Fruit fly (Drosophila melanogaster) whole organism, prepupa: ENCODE measurements around the gene Cyp6d4.
A peak's percentile ranks its signal among the peaks of the same experiment; 100 is the strongest.

Source experiments
- CG10669 ChIP-seq: fragments of 200-800 bp; sonication (Bioruptor generic); optimal IDR thresholded peaks from 3 replicates; lab custom pipeline; 2018; ENCODE audit warnings: missing biosample characterization, mild to moderate bottlenecking, missing genetic modification characterization, moderate library complexity
- CG11294 ChIP-seq: fragments of 200-800 bp; sonication (Bioruptor generic); IDR thresholded peaks from 2 replicates; pipeline ENCODE4 v1.3.6; 2022; ENCODE audit warnings: missing biosample characterization, missing genetic modification characterization
- CG11762 ChIP-seq: fragments of 200-800 bp; sonication (Bioruptor generic); optimal IDR thresholded peaks from 3 replicates; lab custom pipeline; 2016; ENCODE audit warnings: missing biosample characterization, missing genetic modification characterization; ENCODE audit not compliant: insufficient read depth
- CG11902 ChIP-seq: fragments of 200-800 bp; sonication (Bioruptor generic); optimal IDR thresholded peaks from 3 replicates; lab custom pipeline; 2016; ENCODE audit warnings: missing biosample characterization, missing genetic modification characterization
- CG1621 ChIP-seq: fragments of 200-800 bp; sonication (Bioruptor generic); optimal IDR thresholded peaks from 3 replicates; lab custom pipeline; 2018; ENCODE audit warnings: missing biosample characterization, mild to moderate bottlenecking, missing genetic modification characterization
- CG16779 ChIP-seq: fragments of 200-800 bp; sonication (Bioruptor generic); optimal IDR thresholded peaks from 3 replicates; lab custom pipeline; 2017; ENCODE audit warnings: missing biosample characterization, mild to moderate bottlenecking, missing genetic modification characterization
- CG31627 ChIP-seq: fragments of 200-800 bp; sonication (Bioruptor generic); optimal IDR thresholded peaks from 3 replicates; lab custom pipeline; 2016; ENCODE audit warnings: missing biosample characterization, missing genetic modification characterization
- CG34406 ChIP-seq: fragments of 200-800 bp; sonication (Bioruptor generic); optimal IDR thresholded peaks from 3 replicates; lab custom pipeline; 2016; ENCODE audit warnings: missing biosample characterization, missing genetic modification characterization
- CG3919 ChIP-seq: fragments of 200-800 bp; sonication (Bioruptor generic); optimal IDR thresholded peaks from 3 replicates; lab custom pipeline; 2016; ENCODE audit warnings: missing biosample characterization, missing genetic modification characterization
- CG4318 ChIP-seq: fragments of 200-800 bp; sonication (Bioruptor generic); optimal IDR thresholded peaks from 3 replicates; lab custom pipeline; 2017; ENCODE audit warnings: missing biosample characterization, mild to moderate bottlenecking, missing genetic modification characterization
- CG6163 ChIP-seq: fragments of 200-800 bp; sonication (Bioruptor generic); IDR thresholded peaks from 3 replicates; pipeline ENCODE4 v1.3.6; 2022; ENCODE audit warnings: missing biosample characterization, missing genetic modification characterization
- CG6276 ChIP-seq: fragments of 200-800 bp; sonication (Bioruptor generic); optimal IDR thresholded peaks from 2 replicates; lab custom pipeline; 2017; ENCODE audit warnings: missing biosample characterization, mild to moderate bottlenecking, missing genetic modification characterization
- CG6792 ChIP-seq: fragments of 200-800 bp; sonication (Bioruptor generic); optimal IDR thresholded peaks from 3 replicates; lab custom pipeline; 2016; ENCODE audit warnings: missing biosample characterization, missing genetic modification characterization
- CG6808 ChIP-seq: fragments of 200-800 bp; sonication (Bioruptor generic); optimal IDR thresholded peaks from 3 replicates; lab custom pipeline; 2017; ENCODE audit warnings: missing biosample characterization, missing genetic modification characterization, mild to moderate bottlenecking, moderate library complexity, missing genetic modification reagents
- CG6854 ChIP-seq: fragments of 200-800 bp; sonication (Bioruptor generic); optimal IDR thresholded peaks from 2 replicates; lab custom pipeline; 2017; ENCODE audit warnings: missing biosample characterization, mild to moderate bottlenecking, missing genetic modification characterization
- CG8119 ChIP-seq: fragments of 200-800 bp; sonication (Bioruptor generic); IDR thresholded peaks from 3 replicates; pipeline ENCODE4 v1.3.6; 2022; ENCODE audit warnings: missing biosample characterization, missing genetic modification characterization
- CG8319 ChIP-seq: fragments of 200-800 bp; sonication (Bioruptor generic); optimal IDR thresholded peaks from 3 replicates; lab custom pipeline; 2016; ENCODE audit warnings: missing biosample characterization, missing genetic modification characterization
- CG8632 ChIP-seq: fragments of 200-800 bp; sonication (Bioruptor generic); optimal IDR thresholded peaks from 3 replicates; lab custom pipeline; 2016; ENCODE audit warnings: missing biosample characterization, missing genetic modification characterization
- CG9139 ChIP-seq: fragments of 200-800 bp; sonication (Bioruptor generic); optimal IDR thresholded peaks from 3 replicates; lab custom pipeline; 2017; ENCODE audit warnings: missing biosample characterization, mild to moderate bottlenecking, missing genetic modification characterization
- Eip75B ChIP-seq: fragments of 200-800 bp; sonication (Bioruptor generic); optimal IDR thresholded peaks from 3 replicates; lab custom pipeline; 2016; ENCODE audit warnings: missing biosample characterization, missing genetic modification characterization
- Eip93F ChIP-seq: fragments of 200-800 bp; sonication (Bioruptor generic); optimal IDR thresholded peaks from 2 replicates; lab custom pipeline; 2016; ENCODE audit warnings: missing biosample characterization, mild to moderate bottlenecking, missing genetic modification characterization
- Ets21C ChIP-seq: fragments of 200-800 bp; sonication (Bioruptor generic); optimal IDR thresholded peaks from 3 replicates; lab custom pipeline; 2016; ENCODE audit warnings: missing biosample characterization, missing genetic modification characterization
- Ets96B ChIP-seq: fragments of 200-800 bp; optimal IDR thresholded peaks from 2 replicates; lab custom pipeline; 2019; ENCODE audit warnings: missing biosample characterization, mild to moderate bottlenecking, missing genetic modification characterization, moderate library complexity
- Gug ChIP-seq: fragments of 200-800 bp; sonication (Bioruptor generic); IDR thresholded peaks from 2 replicates; pipeline ENCODE4 v1.3.6; 2022; ENCODE audit warnings: missing biosample characterization, missing genetic modification characterization
- Hr38 ChIP-seq: sonication (Bioruptor generic); optimal IDR thresholded peaks from 2 replicates; lab custom pipeline; 2016; ENCODE audit warnings: missing biosample characterization, missing genetic modification characterization
- Hr39 ChIP-seq: fragments of 200-800 bp; sonication (Bioruptor generic); optimal IDR thresholded peaks from 2 replicates; lab custom pipeline; 2016; ENCODE audit warnings: missing biosample characterization, missing genetic modification characterization
- Hr4 ChIP-seq: fragments of 200-800 bp; sonication (Bioruptor generic); optimal IDR thresholded peaks from 3 replicates; lab custom pipeline; 2016; ENCODE audit warnings: missing biosample characterization, missing genetic modification characterization
- Lpt ChIP-seq: fragments of 200-800 bp; sonication (Bioruptor generic); optimal IDR thresholded peaks from 3 replicates; lab custom pipeline; 2016; ENCODE audit warnings: missing biosample characterization, missing genetic modification characterization
- Met ChIP-seq: fragments of 200-800 bp; sonication (Bioruptor generic); optimal IDR thresholded peaks from 3 replicates; lab custom pipeline; 2016; ENCODE audit warnings: missing biosample characterization, missing genetic modification characterization
- OdsH ChIP-seq: fragments of 200-800 bp; sonication (Bioruptor generic); optimal IDR thresholded peaks from 3 replicates; lab custom pipeline; 2016; ENCODE audit warnings: missing biosample characterization, missing genetic modification characterization
- Smox ChIP-seq: fragments of 200-800 bp; sonication (Bioruptor generic); optimal IDR thresholded peaks from 3 replicates; lab custom pipeline; 2016; ENCODE audit warnings: missing biosample characterization, missing genetic modification characterization
- Sox102F ChIP-seq: fragments of 200-800 bp; sonication (Bioruptor generic); optimal IDR thresholded peaks from 2 replicates; lab custom pipeline; 2016; ENCODE audit warnings: missing biosample characterization, mild to moderate bottlenecking, missing genetic modification characterization
- Sox14 ChIP-seq: fragments of 200-800 bp; sonication (Bioruptor generic); optimal IDR thresholded peaks from 3 replicates; lab custom pipeline; 2016; ENCODE audit warnings: missing biosample characterization, missing genetic modification characterization
- Sox15 ChIP-seq: fragments of 200-800 bp; sonication (Bioruptor generic); optimal IDR thresholded peaks from 3 replicates; lab custom pipeline; 2016; ENCODE audit warnings: missing biosample characterization, missing genetic modification characterization
- acj6 ChIP-seq: fragments of 200-800 bp; sonication (Bioruptor generic); optimal IDR thresholded peaks from 3 replicates; lab custom pipeline; 2016; ENCODE audit warnings: missing biosample characterization, missing genetic modification characterization
- cyc ChIP-seq: fragments of 200-800 bp; sonication (Bioruptor generic); optimal IDR thresholded peaks from 3 replicates; lab custom pipeline; 2016; ENCODE audit warnings: missing biosample characterization, missing genetic modification characterization
- dac ChIP-seq: fragments of 200-800 bp; sonication (Bioruptor generic); optimal IDR thresholded peaks from 2 replicates; lab custom pipeline; 2017; ENCODE audit warnings: missing biosample characterization, mild to moderate bottlenecking, missing genetic modification characterization
- eg ChIP-seq: fragments of 200-800 bp; sonication (Bioruptor generic); IDR thresholded peaks from 3 replicates; pipeline ENCODE4 v1.3.6; 2022; ENCODE audit warnings: missing biosample characterization, missing genetic modification characterization
- esn ChIP-seq: fragments of 200-800 bp; sonication (Bioruptor generic); optimal IDR thresholded peaks from 2 replicates; lab custom pipeline; 2016; ENCODE audit warnings: missing biosample characterization, mild to moderate bottlenecking, missing genetic modification characterization, moderate library complexity
- fd59A ChIP-seq: fragments of 200-800 bp; sonication (Bioruptor generic); optimal IDR thresholded peaks from 2 replicates; lab custom pipeline; 2017; ENCODE audit warnings: missing biosample characterization, mild to moderate bottlenecking, missing genetic modification characterization, missing genetic modification reagents
- fkh ChIP-seq: fragments of 200-800 bp; sonication (Bioruptor generic); optimal IDR thresholded peaks from 3 replicates; lab custom pipeline; 2017; ENCODE audit warnings: missing biosample characterization, mild to moderate bottlenecking, missing genetic modification characterization, moderate library complexity
- lz ChIP-seq: fragments of 200-800 bp; sonication (Bioruptor generic); optimal IDR thresholded peaks from 3 replicates; lab custom pipeline; 2016; ENCODE audit warnings: missing biosample characterization, missing genetic modification characterization
- svp ChIP-seq: fragments of 200-800 bp; sonication (Bioruptor generic); peaks from one replicate; lab custom pipeline; 2016; ENCODE audit warnings: missing biosample characterization, missing genetic modification characterization
- topi ChIP-seq: fragments of 200-800 bp; sonication (Bioruptor generic); optimal IDR thresholded peaks from 3 replicates; lab custom pipeline; 2016; ENCODE audit warnings: missing biosample characterization, missing genetic modification characterization
- vri ChIP-seq: fragments of 200-800 bp; sonication (Bioruptor generic); optimal IDR thresholded peaks from 3 replicates; lab custom pipeline; 2016; ENCODE audit warnings: missing biosample characterization, mild to moderate bottlenecking, missing genetic modification characterization

The Cyp6d4 gene

DNA sequence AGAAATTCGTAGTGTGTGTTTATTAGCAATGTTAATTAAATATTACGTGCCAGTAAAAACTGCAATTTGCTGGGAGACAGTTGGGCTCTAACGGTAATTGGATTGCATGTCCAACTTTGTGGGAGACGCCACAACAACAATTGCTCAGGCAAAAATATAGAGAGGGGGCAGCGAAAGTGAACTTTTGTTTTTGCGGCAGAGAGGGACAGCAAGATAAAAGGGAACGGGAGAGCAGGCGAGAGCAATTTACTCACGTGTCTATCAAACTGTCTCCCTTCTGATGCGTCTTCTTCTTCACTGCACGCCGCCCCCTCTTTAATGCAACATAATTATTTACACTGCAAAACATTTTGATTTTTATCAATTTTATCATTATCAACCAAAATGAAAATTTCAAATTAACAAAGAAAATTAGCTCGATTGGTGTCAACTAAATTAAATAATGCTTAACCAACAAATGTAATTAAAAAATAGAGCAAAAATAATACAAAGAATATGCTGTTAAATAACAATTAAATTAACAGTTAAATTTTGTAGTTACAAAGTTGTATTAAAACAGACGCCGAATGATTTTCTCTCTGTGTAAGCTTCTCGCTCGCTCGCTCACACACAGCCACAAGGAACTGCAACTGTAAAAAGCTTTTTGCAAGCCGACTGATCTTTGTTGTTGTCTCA lies 30.7 kb upstream of the Cyp6d4 start (continued):
- TF ChIP-seq Eip75B (GFP tag; lab: Kevin White, UChicago) (peak; percentile 92), CG1621 (peak; percentile 79), Sox102F (GFP tag; lab: Kevin White, UChicago) (peak; percentile 90), CG6163 (GFP tag; lab: Robert Waterston, UW) (peak; percentile 93), Eip93F (GFP tag; lab: Kevin White, UChicago) (no peak), cyc (GFP tag; lab: Kevin White, UChicago) (peak; percentile 89), CG11294 (peak; percentile 88), fkh (GFP tag; lab: Kevin White, UChicago) (peak; percentile 1), eg (GFP tag; lab: Robert Waterston, UW) (peak; percentile 93), CG6808 (peak; percentile 97), CG11762 (GFP tag; lab: Kevin White, UChicago) (peak; percentile 93), Hr38 (no peak), esn (GFP tag; lab: Kevin White, UChicago) (peak; percentile 95), topi (GFP tag; lab: Kevin White, UChicago) (peak; percentile 96), acj6 (GFP tag; lab: Kevin White, UChicago) (peak; percentile 94), Gug (GFP tag; lab: Robert Waterston, UW) (peak; percentile 87), CG34406 (GFP tag; lab: Kevin White, UChicago) (peak; percentile 95), CG16779 (tag; lab: Kevin White, UChicago) (peak; percentile 79), Ets21C (GFP tag; lab: Kevin White, UChicago) (peak; percentile 87), CG9139 (peak; percentile 91), Ets96B (peak; percentile 97), CG11902 (GFP tag; lab: Kevin White, UChicago) (peak; percentile 89), Hr39 (GFP tag; lab: Kevin White, UChicago) (peak; percentile 95)

DNA sequence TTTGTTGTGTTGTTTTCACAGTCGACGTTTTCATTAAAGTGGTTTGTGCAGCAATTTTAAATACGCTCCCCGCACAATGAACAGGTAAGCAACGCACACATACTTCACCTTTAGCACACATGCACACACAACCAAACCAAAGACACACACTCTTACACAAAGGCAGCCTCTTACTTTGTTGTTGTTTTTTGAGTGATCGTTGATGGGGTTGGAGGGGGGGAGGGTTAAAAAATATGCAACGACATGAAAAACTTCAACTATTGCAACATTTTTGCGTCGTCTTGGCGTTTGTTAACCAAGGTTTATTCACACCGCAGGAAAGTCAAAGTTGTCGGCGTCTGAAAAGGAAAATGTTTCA lies 30.2 kb upstream of the Cyp6d4 start:
- TF ChIP-seq Hr4 (GFP tag; lab: Kevin White, UChicago) (no peak), Smox (GFP tag; lab: Kevin White, UChicago) (no peak), lz (no peak), CG31627 (no peak), CG8319 (GFP tag; lab: Kevin White, UChicago) (no peak), fd59A (GFP tag; lab: Kevin White, UChicago) (no peak), CG6792 (GFP tag; lab: Kevin White, UChicago) (no peak), Lpt (GFP tag; lab: Kevin White, UChicago) (no peak), eg (GFP tag; lab: Robert Waterston, UW) (no peak), Sox15 (no peak), CG11762 (GFP tag; lab: Kevin White, UChicago) (no peak), CG34406 (GFP tag; lab: Kevin White, UChicago) (no peak), Hr39 (GFP tag; lab: Kevin White, UChicago) (no peak), Sox14 (GFP tag; lab: Kevin White, UChicago) (no peak), CG10669 (no peak), CG4318 (no peak)

DNA sequence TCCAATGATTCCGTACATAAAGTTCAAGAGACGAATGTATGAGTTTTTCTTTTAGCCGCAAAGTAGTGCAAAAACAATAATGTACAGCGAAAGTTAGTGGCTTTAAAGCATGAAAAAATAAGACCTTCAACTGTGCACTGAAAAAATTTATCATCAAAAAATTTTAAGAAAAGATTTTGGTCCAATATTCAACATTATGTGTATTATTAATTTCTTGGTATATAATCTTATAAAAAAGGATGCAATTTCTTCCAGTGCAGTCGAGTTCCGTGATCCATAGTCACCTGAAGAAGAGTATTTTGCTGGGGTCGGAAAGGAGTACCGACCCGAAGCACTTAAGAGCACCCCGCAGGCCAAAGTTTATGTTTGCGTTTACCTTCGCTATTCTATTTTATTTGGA lies 29.5 kb upstream of the Cyp6d4 start:
- TF ChIP-seq OdsH (GFP tag; lab: Kevin White, UChicago) (peak; percentile 60), CG1621 (no peak), Ets96B (peak; percentile 16), Lpt (GFP tag; lab: Kevin White, UChicago) (no peak), Eip93F (GFP tag; lab: Kevin White, UChicago) (no peak), Gug (GFP tag; lab: Robert Waterston, UW) (0 out of 2 replicates have a peak, but pooled peaks have one; percentile 27), Hr38 (no peak), CG8119 (GFP tag; lab: Robert Waterston, UW) (peak; percentile 76), CG8632 (peak; percentile 44), fd59A (GFP tag; lab: Kevin White, UChicago) (no peak), CG10669 (no peak), dac (GFP tag; lab: Kevin White, UChicago) (no peak), CG6276 (GFP tag; lab: Kevin White, UChicago) (peak; percentile 38), Smox (GFP tag; lab: Kevin White, UChicago) (peak; percentile 37), CG6163 (GFP tag; lab: Robert Waterston, UW) (peak; percentile 70), Sox14 (GFP tag; lab: Kevin White, UChicago) (peak; percentile 18), topi (GFP tag; lab: Kevin White, UChicago) (peak; percentile 19), Eip75B (GFP tag; lab: Kevin White, UChicago) (no peak), vri (GFP tag; lab: Kevin White, UChicago) (no peak), CG3919 (peak; percentile 54), Met (GFP tag; lab: Kevin White, UChicago) (peak; percentile 31), lz (no peak), esn (GFP tag; lab: Kevin White, UChicago) (peak; percentile 29), CG6854 (GFP tag; lab: Kevin White, UChicago) (no peak), cyc (GFP tag; lab: Kevin White, UChicago) (no peak), CG31627 (peak; percentile 25), svp (peak; percentile 69), Hr39 (GFP tag; lab: Kevin White, UChicago) (peak; percentile 26), Hr4 (GFP tag; lab: Kevin White, UChicago) (peak; percentile 70)
